Fruit fly (Drosophila melanogaster): ENCODE results near the gene Hsp26.

The Hsp26 gene

DNA sequence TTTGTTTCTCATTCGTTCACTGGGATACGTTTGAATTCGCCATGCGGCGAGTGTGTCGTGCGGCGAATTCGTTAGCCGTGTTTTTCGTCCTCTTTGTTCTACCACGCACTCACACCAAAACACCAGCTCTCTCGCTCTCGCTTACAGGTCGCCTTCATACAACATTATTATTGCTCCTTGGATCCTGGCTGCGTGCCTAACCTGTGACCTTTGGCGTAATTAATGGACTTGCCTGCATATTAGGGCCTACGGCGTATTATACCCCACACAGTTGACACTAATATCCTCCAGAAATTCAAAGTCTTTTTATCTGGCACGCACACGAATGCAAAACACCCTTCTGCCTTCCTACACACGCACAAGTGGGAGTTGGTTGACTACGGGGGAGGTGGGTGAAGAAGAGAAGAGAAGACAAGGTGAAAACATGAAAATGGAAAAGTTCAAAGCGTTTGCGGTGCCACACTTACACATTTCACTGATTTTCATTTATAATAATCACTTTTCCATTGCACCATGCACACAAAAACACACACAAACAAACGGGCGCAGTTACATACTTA is 32.9 kb upstream of the Hsp26 start:
- TF ChIP-seq Hr83 (GFP tag; optimal IDR thresholded peaks at IDR 0.05; ENCODE audit: poor library complexity, severe bottlenecking) (no peak), psq (GFP tag; optimal IDR thresholded peaks at IDR 0.05) (peak; percentile 15), woc (GFP tag; optimal IDR thresholded peaks at IDR 0.05) (no peak), CG9705 (GFP tag; optimal IDR thresholded peaks at IDR 0.05) (no peak)

DNA sequence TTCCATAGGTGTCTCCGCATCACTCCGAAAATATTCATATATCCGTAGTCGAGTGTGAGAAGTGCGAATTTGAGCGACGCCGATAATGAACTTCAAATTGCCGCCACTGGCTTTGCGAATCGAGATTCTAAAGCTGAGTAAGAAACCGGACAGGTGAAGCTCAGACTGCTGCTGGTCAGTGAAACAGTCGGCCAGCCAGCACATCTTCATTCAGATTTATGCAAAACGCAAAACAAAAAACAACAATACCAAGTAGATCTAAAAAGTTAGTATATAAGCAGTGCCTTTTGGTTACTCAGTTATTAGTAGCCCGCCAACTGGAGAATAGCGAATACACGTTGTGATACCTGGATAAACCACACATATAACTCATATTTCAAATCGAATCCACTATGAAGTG is 27.3 kb upstream of the Hsp26 start, which contains the start of gene Cpr67B:
Gene Cpr67B, plus strand, starts transcription at position 301 of the 400 bp plus-strand sequence.
- TF ChIP-seq sage (GFP tag; optimal IDR thresholded peaks at IDR 0.05) (no peak), sv (GFP tag; optimal IDR thresholded peaks at IDR 0.05) (no peak), CG32264 (GFP tag; optimal IDR thresholded peaks at IDR 0.05) (no peak), dl (GFP tag; optimal IDR thresholded peaks at IDR 0.05; ENCODE audit: insufficient read depth in 1 of 2, partially characterized antibody in 2 of 2) (no peak), pan (optimal IDR thresholded peaks at IDR 0.05) (no peak), HLH106 (tag; optimal IDR thresholded peaks at IDR 0.05) (no peak), Rel (GFP tag; optimal IDR thresholded peaks at IDR 0.05) (no peak), Rel (tag; optimal IDR thresholded peaks at IDR 0.05) (no peak), Mio (GFP tag; optimal IDR thresholded peaks at IDR 0.05) (no peak), woc (GFP tag; optimal IDR thresholded peaks at IDR 0.05) (no peak), ey (GFP tag; optimal IDR thresholded peaks at IDR 0.05) (no peak), tai (GFP tag; optimal IDR thresholded peaks at IDR 0.05) (no peak), rgr (GFP tag; optimal IDR thresholded peaks at IDR 0.05) (no peak), Sp1 (GFP tag; optimal IDR thresholded peaks at IDR 0.05) (no peak), N (GFP tag; optimal IDR thresholded peaks at IDR 0.05) (no peak), lola (GFP tag; optimal IDR thresholded peaks at IDR 0.05) (no peak), brk (GFP tag; optimal IDR thresholded peaks at IDR 0.05) (no peak), Dif (GFP tag; optimal IDR thresholded peaks at IDR 0.05; ENCODE audit: partially characterized antibody) (no peak), Hnf4 (GFP tag; optimal IDR thresholded peaks at IDR 0.05) (no peak)

DNA sequence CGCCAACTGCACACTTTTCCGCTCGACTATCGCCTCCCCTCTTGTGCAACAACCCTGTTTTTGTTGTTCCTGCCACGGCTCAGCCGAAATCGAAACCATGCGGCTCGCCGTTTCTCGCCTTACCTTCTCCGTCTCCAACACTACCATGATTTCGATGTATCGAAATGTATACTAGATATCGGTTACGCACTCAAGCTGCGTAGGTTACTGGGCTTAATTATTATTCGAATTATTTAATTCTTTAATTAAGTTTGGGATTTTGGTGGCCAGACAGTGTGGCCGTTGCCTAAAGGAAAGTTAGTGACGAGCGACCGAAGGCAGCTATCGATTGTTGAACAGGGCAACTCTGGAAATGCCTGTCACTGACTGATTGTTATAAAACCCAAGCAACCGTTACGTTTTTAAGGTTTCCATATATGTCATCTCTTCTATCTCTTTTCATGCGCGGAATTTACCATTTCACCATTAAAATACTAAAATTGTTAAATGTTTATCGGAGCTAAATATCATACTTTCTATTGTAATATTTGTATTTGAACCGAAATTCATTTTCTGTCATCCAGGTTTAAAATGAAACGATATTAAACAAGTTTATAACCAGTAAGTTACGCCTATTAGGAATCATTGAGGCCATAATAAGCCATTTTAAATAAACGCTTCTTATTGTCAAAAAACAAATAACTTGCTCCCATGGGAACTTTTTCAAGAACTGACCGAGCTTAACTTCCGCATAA is 25.1 kb upstream of the Hsp26 start, which contains the start of gene eIF4E1:
Gene eIF4E1, minus strand, starts transcription at position 304 of the 734 bp plus-strand sequence.
- no peak for TF ChIP-seq Dfd (GFP tag; optimal IDR thresholded peaks at IDR 0.05)
- peak; percentile 34 for TF ChIP-seq sv (GFP tag; optimal IDR thresholded peaks at IDR 0.05)
- peak in 1 of 2 experiments; percentile 3 for TF ChIP-seq foxo (GFP tag; optimal IDR thresholded peaks at IDR 0.05)
- TF ChIP-seq Rel (GFP tag; optimal IDR thresholded peaks at IDR 0.05): no peak
- peak; percentile 84 for TF ChIP-seq Rel (tag; optimal IDR thresholded peaks at IDR 0.05)
- TF ChIP-seq HLH106 (tag; optimal IDR thresholded peaks at IDR 0.05): no peak
- TF ChIP-seq Hr83 (GFP tag; optimal IDR thresholded peaks at IDR 0.05; ENCODE audit: poor library complexity, severe bottlenecking): no peak
- peak; percentile 9 for TF ChIP-seq h (GFP tag; optimal IDR thresholded peaks at IDR 0.05)
- TF ChIP-seq ey (GFP tag; optimal IDR thresholded peaks at IDR 0.05): peak; percentile 1
- TF ChIP-seq CG32264 (GFP tag; optimal IDR thresholded peaks at IDR 0.05): no peak
- TF ChIP-seq Sp1 (GFP tag; optimal IDR thresholded peaks at IDR 0.05): peak; percentile 36
- TF ChIP-seq Dif (GFP tag; optimal IDR thresholded peaks at IDR 0.05; ENCODE audit: partially characterized antibody): peak; percentile 53
- peak; percentile 12 for TF ChIP-seq br (GFP tag; optimal IDR thresholded peaks at IDR 0.05)
- TF ChIP-seq Myc (optimal IDR thresholded peaks at IDR 0.05): peak; percentile 33
- TF ChIP-seq Vsx2 (GFP tag; optimal IDR thresholded peaks at IDR 0.05; ENCODE audit: partially characterized antibody): peak; percentile 40
- no peak for TF ChIP-seq GATAd (GFP tag; optimal IDR thresholded peaks at IDR 0.05)
- TF ChIP-seq dl (GFP tag; optimal IDR thresholded peaks at IDR 0.05; ENCODE audit: insufficient read depth in 1 of 2, partially characterized antibody in 2 of 2): peak in 1 of 2 experiments; percentile 8
- TF ChIP-seq Hr78 (GFP tag; optimal IDR thresholded peaks at IDR 0.05): no peak
- no peak for TF ChIP-seq OdsH (GFP tag; optimal IDR thresholded peaks at IDR 0.05)

DNA sequence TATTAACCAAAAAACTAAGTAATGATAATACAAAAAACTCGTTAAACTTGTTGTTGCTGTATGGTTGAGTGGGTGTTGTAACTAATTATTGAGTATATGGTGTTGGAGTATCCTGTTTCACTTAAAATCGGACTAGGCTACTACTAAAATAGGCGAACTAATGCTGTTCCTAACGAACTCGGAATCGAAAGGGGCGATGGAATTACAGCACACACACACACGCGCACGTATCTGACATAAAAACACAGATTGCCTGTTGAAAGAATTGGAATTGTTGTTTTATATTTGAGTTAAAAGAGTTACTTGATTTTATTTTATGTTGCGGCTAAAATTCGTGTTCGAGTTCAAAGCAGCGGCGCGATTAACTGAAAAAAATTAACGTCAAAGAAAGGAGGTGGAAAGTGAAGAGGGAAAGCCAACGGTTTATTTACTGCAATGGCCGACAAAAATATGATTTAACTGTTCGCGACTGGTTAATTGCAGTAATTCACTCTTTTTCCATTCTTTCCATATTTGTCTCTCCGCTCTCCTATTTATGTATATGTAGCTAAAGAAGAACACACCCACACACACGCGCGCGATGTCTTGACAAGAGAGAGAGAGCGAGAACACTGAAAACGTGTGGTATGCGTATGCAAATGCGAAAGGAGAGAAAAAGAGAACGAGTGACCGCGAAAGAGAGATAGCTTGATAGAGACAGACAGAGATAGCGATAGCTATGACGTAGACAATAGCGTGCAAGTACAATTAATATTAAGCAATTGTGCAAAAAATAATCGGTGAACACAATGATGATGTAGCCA is 24.3 kb upstream of the Hsp26 start:
- TF ChIP-seq Dif (GFP tag; optimal IDR thresholded peaks at IDR 0.05; ENCODE audit: partially characterized antibody) (peak; percentile 92), dl (GFP tag; optimal IDR thresholded peaks at IDR 0.05; ENCODE audit: insufficient read depth in 1 of 2, partially characterized antibody in 2 of 2) (peak; percentile 66 to 89), Jra (GFP tag; optimal IDR thresholded peaks at IDR 0.05) (peak; percentile 16), foxo (GFP tag; optimal IDR thresholded peaks at IDR 0.05) (no peak), fru (GFP tag; optimal IDR thresholded peaks at IDR 0.05) (peak; percentile 73), N (GFP tag; optimal IDR thresholded peaks at IDR 0.05) (no peak), CrebA (GFP tag; optimal IDR thresholded peaks at IDR 0.05; ENCODE audit: borderline replicate concordance) (peak; percentile 66), sage (GFP tag; optimal IDR thresholded peaks at IDR 0.05) (peak; percentile 17), psq (GFP tag; optimal IDR thresholded peaks at IDR 0.05) (peak; percentile 57)
